Worm (Caenorhabditis elegans): ENCODE data around the gene nspc-16.

nspc-16 gene

DNA sequence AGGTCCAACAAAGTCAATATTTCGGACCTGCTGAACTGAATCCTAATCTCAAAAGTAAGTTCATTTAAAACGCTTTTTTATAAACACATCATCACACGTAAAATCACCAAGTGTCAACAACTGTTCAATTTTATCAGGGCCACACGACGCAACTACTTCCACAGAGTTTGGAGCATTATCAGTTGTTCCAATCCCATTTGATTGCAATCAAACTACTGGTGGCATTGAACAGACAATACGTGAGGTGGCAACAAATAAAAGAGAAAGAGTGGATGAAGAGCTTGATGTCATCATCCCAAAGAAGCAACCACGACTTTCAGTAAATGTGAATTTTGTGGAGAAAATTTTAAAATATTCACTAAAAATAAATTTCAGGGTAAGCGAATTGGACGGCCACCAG lies 26.8 kb upstream of the nspc-16 start:
- TF ChIP-seq ZK546.5 (tag; optimal IDR thresholded peaks at IDR 0.05) (no peak), lsy-2 (tag; optimal IDR thresholded peaks at IDR 0.05) (peak in 1 of 2 experiments; percentile 35), nhr-129 (tag; optimal IDR thresholded peaks at IDR 0.05) (peak; percentile 20), sma-9 (GFP tag; optimal IDR thresholded peaks at IDR 0.05) (peak; percentile 49), sma-9 (tag; optimal IDR thresholded peaks at IDR 0.05) (no peak)

DNA sequence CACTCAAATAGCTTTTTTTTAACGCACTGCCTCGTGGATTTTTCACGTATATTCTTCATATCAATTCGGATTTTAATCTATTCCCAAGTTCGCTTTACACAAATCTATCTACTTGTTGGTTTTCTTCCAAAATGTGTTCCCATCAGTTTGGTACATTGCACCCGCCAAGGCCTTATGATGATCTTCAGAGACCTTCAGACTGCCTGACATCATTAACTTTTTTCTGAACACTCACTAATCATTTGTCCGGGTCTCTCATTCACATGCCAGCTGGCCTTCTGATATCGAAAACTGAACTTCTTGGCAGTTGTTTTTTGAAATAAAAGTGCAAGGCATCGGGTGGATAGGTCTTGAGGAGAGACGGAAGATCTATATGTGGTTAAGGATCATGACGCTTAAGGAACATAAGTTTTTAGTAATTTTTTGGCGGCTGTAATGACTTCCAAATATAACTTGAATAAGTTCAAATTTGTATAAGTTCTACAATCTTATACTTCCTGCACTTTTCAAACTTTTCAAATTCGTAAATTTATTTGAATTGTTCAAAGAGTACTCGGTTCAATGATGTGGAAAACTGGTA lies 23.5 kb upstream of the nspc-16 start:
- peak; percentile 57 for TF ChIP-seq sma-9 (GFP tag; optimal IDR thresholded peaks at IDR 0.05)
- TF ChIP-seq sma-9 (tag; optimal IDR thresholded peaks at IDR 0.05) = no peak
- no peak for TF ChIP-seq ceh-82 (tag; optimal IDR thresholded peaks at IDR 0.05)
- no peak for TF ChIP-seq nhr-6 (tag; optimal IDR thresholded peaks at IDR 0.05)

DNA sequence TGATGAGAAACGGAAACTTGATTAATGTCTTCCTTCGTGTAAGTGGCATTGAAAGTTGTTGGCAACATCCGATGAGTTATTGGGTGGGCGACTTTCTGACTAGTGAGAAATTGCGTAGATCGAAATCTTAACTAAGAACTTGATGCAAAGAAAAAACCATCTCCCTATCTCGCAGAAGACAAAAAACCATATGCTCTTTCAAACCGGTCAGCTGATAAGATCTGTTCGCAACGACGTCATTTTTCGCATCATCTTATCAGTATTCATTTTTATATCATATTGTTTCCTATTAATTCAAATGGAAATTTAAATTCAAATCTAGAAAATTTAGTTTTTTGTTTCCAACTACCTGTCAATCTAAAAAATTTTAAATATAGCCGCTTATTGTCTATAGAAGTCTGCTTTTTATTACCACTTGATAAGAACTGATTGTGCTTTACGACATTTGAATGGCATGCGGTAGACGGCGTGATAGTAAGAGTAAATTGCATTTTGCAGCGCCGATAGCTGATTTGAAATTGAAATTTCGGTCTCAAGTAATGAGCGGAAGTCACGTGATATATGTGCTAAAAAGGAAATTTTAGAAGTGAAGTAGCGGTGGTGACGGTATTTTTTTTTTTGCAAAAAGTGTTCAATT lies 22.8 kb upstream of the nspc-16 start:
- TF ChIP-seq nhr-21 (tag; optimal IDR thresholded peaks at IDR 0.05) = no peak
- TF ChIP-seq gmeb-1 (tag; optimal IDR thresholded peaks at IDR 0.05) = peak; percentile 28
- TF ChIP-seq dmd-4 (tag; optimal IDR thresholded peaks at IDR 0.05) = no peak
- TF ChIP-seq Y55F3AM.14 (GFP tag; optimal IDR thresholded peaks at IDR 0.05) = no peak
- no peak for TF ChIP-seq sem-4 (tag; optimal IDR thresholded peaks at IDR 0.05)
- TF ChIP-seq crh-2 (tag; optimal IDR thresholded peaks at IDR 0.05) = no peak
- no peak for TF ChIP-seq nhr-23 (tag; optimal IDR thresholded peaks at IDR 0.05)
- no peak for TF ChIP-seq nhr-12 (tag; optimal IDR thresholded peaks at IDR 0.05)
- TF ChIP-seq ztf-1 (GFP tag; conservative IDR thresholded peaks at IDR 0.05) = no peak
- TF ChIP-seq ama-1 (optimal IDR thresholded peaks at IDR 0.05) = no peak
- no peak for TF ChIP-seq F13H6.1 (tag; optimal IDR thresholded peaks at IDR 0.05)
- no peak for TF ChIP-seq unc-39 (tag; optimal IDR thresholded peaks at IDR 0.05)
- TF ChIP-seq alr-1 (tag; optimal IDR thresholded peaks at IDR 0.05) = no peak
- no peak for TF ChIP-seq egl-27 (tag; optimal IDR thresholded peaks at IDR 0.05)
- peak; percentile 71 for TF ChIP-seq blmp-1 (tag; optimal IDR thresholded peaks at IDR 0.05; ENCODE audit: insufficient read depth)
- no peak for TF ChIP-seq snpc-4 (tag; optimal IDR thresholded peaks at IDR 0.05)
- no peak for TF ChIP-seq aly-2 (tag; optimal IDR thresholded peaks at IDR 0.05)
- no peak for TF ChIP-seq ceh-82 (tag; optimal IDR thresholded peaks at IDR 0.05)
- no peak for TF ChIP-seq mdl-1 (tag; optimal IDR thresholded peaks at IDR 0.05)
- peak; percentile 96 for TF ChIP-seq ceh-16 (tag; optimal IDR thresholded peaks at IDR 0.05)
- peak; percentile 73 for TF ChIP-seq sma-9 (GFP tag; optimal IDR thresholded peaks at IDR 0.05)
- TF ChIP-seq sma-9 (tag; optimal IDR thresholded peaks at IDR 0.05) = no peak
- no peak for TF ChIP-seq skn-1 (tag; optimal IDR thresholded peaks at IDR 0.05)
- no peak for TF ChIP-seq lin-13 (GFP tag; optimal IDR thresholded peaks at IDR 0.05)
- TF ChIP-seq nhr-6 (tag; optimal IDR thresholded peaks at IDR 0.05) = no peak
- peak; percentile 87 for TF ChIP-seq nhr-25 (tag; optimal IDR thresholded peaks at IDR 0.05)
- peak; percentile 20 for TF ChIP-seq sma-3 (GFP tag; optimal IDR thresholded peaks at IDR 0.05)
- no peak for TF ChIP-seq unc-55 (GFP tag; optimal IDR thresholded peaks at IDR 0.05)
- TF ChIP-seq elt-1 (tag; optimal IDR thresholded peaks at IDR 0.05) = no peak
- TF ChIP-seq C34F6.9 (tag; optimal IDR thresholded peaks at IDR 0.05) = no peak
- no peak for TF ChIP-seq mab-5 (tag; optimal IDR thresholded peaks at IDR 0.05)
- no peak for TF ChIP-seq nhr-77 (tag; optimal IDR thresholded peaks at IDR 0.05)
- TF ChIP-seq mbf-1 (tag; optimal IDR thresholded peaks at IDR 0.05) = no peak
- no peak for TF ChIP-seq ZK546.5 (tag; optimal IDR thresholded peaks at IDR 0.05)
- TF ChIP-seq nhr-129 (tag; optimal IDR thresholded peaks at IDR 0.05) = peak; percentile 32
- TF ChIP-seq fos-1 (tag; optimal IDR thresholded peaks at IDR 0.05) = peak; percentile 62
- no peak for TF ChIP-seq lin-11 (tag; optimal IDR thresholded peaks at IDR 0.05)
- TF ChIP-seq nhr-10 (tag; optimal IDR thresholded peaks at IDR 0.05) = no peak
- TF ChIP-seq R02D3.7 (tag; optimal IDR thresholded peaks at IDR 0.05) = no peak
- TF ChIP-seq lin-39 (tag; optimal IDR thresholded peaks at IDR 0.05) = no peak
- TF ChIP-seq unc-62 (GFP tag; optimal IDR thresholded peaks at IDR 0.05) = no peak
- no peak for TF ChIP-seq elt-3 (tag; optimal IDR thresholded peaks at IDR 0.05)
- TF ChIP-seq nhr-237 (tag; optimal IDR thresholded peaks at IDR 0.05) = no peak
- no peak for TF ChIP-seq lsy-2 (tag; optimal IDR thresholded peaks at IDR 0.05)
- no peak for TF ChIP-seq ztf-11 (tag; optimal IDR thresholded peaks at IDR 0.05)
- no peak for TF ChIP-seq peb-1 (tag; optimal IDR thresholded peaks at IDR 0.05)
- TF ChIP-seq ztf-4 (tag; optimal IDR thresholded peaks at IDR 0.05) = no peak
- no peak for TF ChIP-seq nhr-11 (tag; optimal IDR thresholded peaks at IDR 0.05)
- TF ChIP-seq zag-1 (tag; optimal IDR thresholded peaks at IDR 0.05) = no peak
